Worm (Caenorhabditis elegans) whole organism, young adult: ENCODE measurements around the gene vab-19.

Experiments
- B0336.3 ChIP-seq: fragments of 200-800 bp; sonication (Bioruptor generic); IDR thresholded peaks from 2 replicates; pipeline ENCODE4 v1.3.6; 2022; ENCODE audit warnings: missing genetic modification characterization, missing compliant biosample characterization
- bed-2 ChIP-seq: fragments of 200-800 bp; sonication (Bioruptor generic); IDR thresholded peaks from 2 replicates; pipeline ENCODE4 v1.3.6; 2022; ENCODE audit warnings: missing genetic modification reagents, missing genetic modification characterization, missing compliant biosample characterization

DNA sequence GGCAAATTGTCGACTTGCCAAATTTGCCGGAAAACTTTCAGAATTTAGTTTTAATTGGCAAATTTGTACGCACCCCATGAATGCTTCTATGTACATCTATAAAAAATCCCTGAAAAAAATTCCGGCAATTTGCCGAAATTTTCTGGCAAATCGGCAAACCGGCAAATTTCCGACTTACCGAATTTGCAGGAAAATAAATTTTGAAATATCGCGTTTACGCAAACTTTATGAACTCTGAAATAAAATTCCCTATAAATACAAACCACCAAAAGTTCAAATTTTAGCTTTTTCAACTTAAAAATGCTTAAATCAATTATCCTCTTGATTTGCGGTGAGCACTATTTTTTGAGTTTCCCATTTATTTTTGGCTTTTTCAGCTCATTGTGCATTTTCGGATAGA lies 37.0 kb downstream of the vab-19 start, which contains the start of gene F53G2.3:
- TF ChIP-seq bed-2 (no peak), B0336.3 (GFP tag; lab: Robert Waterston, UW) (no peak)
